Fruit fly (Drosophila melanogaster) whole organism, pupa: Measurements from ENCODE around the gene Octalpha2R.
A peak's percentile ranks its signal among the peaks of the same experiment; 100 is the strongest.

ENCODE experiments used
- CG10348 ChIP-seq: fragments of 200-800 bp; sonication (Bioruptor generic); IDR thresholded peaks from 2 replicates; pipeline ENCODE4 v1.3.6; 2022; ENCODE audit warnings: missing biosample characterization, missing genetic modification characterization
- CG12605 ChIP-seq: fragments of 200-800 bp; sonication (Bioruptor generic); IDR thresholded peaks from 2 replicates; pipeline ENCODE4 v1.3.6; 2022; ENCODE audit warnings: missing biosample characterization, missing genetic modification characterization
- CG13204 ChIP-seq: fragments of 200-800 bp; sonication (Bioruptor generic); optimal IDR thresholded peaks from 2 replicates; lab custom pipeline; 2018; ENCODE audit warnings: missing biosample characterization, mild to moderate bottlenecking, missing genetic modification characterization, moderate library complexity
- CG14655 ChIP-seq: fragments of 200-800 bp; sonication (Bioruptor generic); optimal IDR thresholded peaks from 3 replicates; lab custom pipeline; 2017; ENCODE audit warnings: mild to moderate bottlenecking, missing biosample characterization, missing genetic modification reagents, missing genetic modification characterization
- CG4496 ChIP-seq: fragments of 200-800 bp; sonication (Bioruptor generic); IDR thresholded peaks from 3 replicates; pipeline ENCODE4 v1.3.6; 2022; ENCODE audit warnings: missing biosample characterization, missing genetic modification characterization
- D1 ChIP-seq: fragments of 200-800 bp; sonication (Bioruptor generic); optimal IDR thresholded peaks from 2 replicates; lab custom pipeline; 2018; ENCODE audit warnings: missing biosample characterization, mild to moderate bottlenecking, missing genetic modification characterization, moderate library complexity
- Ets98B ChIP-seq: fragments of 200-800 bp; sonication (Bioruptor generic); IDR thresholded peaks from 2 replicates; pipeline ENCODE4 v1.3.6; 2022; ENCODE audit warnings: missing biosample characterization, missing genetic modification characterization
- Pif1B ChIP-seq: fragments of 200-800 bp; sonication (Bioruptor generic); optimal IDR thresholded peaks from 3 replicates; lab custom pipeline; 2016; ENCODE audit warnings: missing biosample characterization, missing genetic modification characterization
- Snoo ChIP-seq: fragments of 200-800 bp; sonication (Bioruptor generic); optimal IDR thresholded peaks from 3 replicates; lab custom pipeline; 2017; ENCODE audit warnings: missing biosample characterization, mild to moderate bottlenecking, missing genetic modification characterization, inconsistent platforms
- fd96Ca ChIP-seq: fragments of 200-800 bp; sonication (Bioruptor generic); IDR thresholded peaks from 3 replicates; pipeline ENCODE4 v1.3.6; 2022; ENCODE audit warnings: missing biosample characterization, missing genetic modification characterization
- gl ChIP-seq: fragments of 200-800 bp; sonication (Bioruptor generic); optimal IDR thresholded peaks from 2 replicates; lab custom pipeline; 2018; ENCODE audit warnings: missing biosample characterization, mild to moderate bottlenecking, missing genetic modification characterization
- rn ChIP-seq: fragments of 200-800 bp; sonication (Bioruptor generic); IDR thresholded peaks from 2 replicates; pipeline ENCODE4 v1.3.6; 2022; ENCODE audit warnings: missing biosample characterization, missing genetic modification characterization

DNA sequence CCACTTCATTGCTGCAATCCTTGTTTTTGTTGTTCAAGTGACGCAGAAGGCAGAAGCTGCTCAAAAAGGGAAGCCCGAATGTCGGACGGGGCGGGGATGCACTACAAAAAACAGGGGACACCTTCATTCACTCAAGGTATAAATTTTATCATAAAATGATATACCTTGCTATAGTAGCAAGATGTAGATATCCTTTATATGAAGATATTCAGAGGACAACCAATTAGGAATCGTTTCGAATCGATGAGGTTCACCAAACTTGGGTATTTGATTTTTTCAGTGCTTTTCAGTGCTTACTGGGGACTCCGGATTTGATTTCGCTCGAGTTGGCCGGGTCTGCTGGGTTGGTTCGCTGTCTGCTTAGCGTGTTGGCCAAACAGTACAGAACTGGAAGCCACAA lies 61.8 kb downstream of the Octalpha2R start:
- TF ChIP-seq CG14655 (GFP tag; lab: Kevin White, UChicago) (peak; percentile 86), rn (GFP tag; lab: Robert Waterston, UW) (0 out of 2 replicates have a peak, but pooled peaks have one; percentile 27), Ets98B (GFP tag; lab: Robert Waterston, UW) (peak; percentile 56), Snoo (peak; percentile 9), D1 (tag; lab: Kevin White, UChicago) (no peak), CG13204 (GFP tag; lab: Kevin White, UChicago) (no peak), fd96Ca (GFP tag; lab: Robert Waterston, UW) (peak; percentile 77), CG4496 (GFP tag; lab: Robert Waterston, UW) (peak; percentile 64), CG12605 (peak; percentile 59), Pif1B (GFP tag; lab: Kevin White, UChicago) (peak; percentile 0), CG10348 (GFP tag; lab: Robert Waterston, UW) (no peak), gl (tag; lab: Kevin White, UChicago) (peak; percentile 49)
